Worm (Caenorhabditis elegans) whole organism, L2 larva: ENCODE measurements around the gene klp-17.
A peak's percentile ranks its signal among the peaks of the same experiment; 100 is the strongest.

Experiments
- blmp-1 ChIP-seq: sonication (generic microtip); optimal IDR thresholded peaks from 2 replicates; lab custom pipeline; 2017; ENCODE audit warnings: missing genetic modification characterization, mild to moderate bottlenecking, missing compliant biosample characterization, antibody characterized with exemption, moderate library complexity; ENCODE audit not compliant: insufficient read depth
- fos-1 ChIP-seq: fragments of 150-350 bp; optimal IDR thresholded peaks from 2 replicates; lab custom pipeline; 2014; ENCODE audit warnings: missing biosample characterization, missing genetic modification characterization
- lin-13 ChIP-seq: fragments of 150-350 bp; optimal IDR thresholded peaks from 2 replicates; lab custom pipeline; 2014; ENCODE audit warnings: missing biosample characterization, missing genetic modification reagents, missing genetic modification characterization
- lin-39 ChIP-seq: fragments of 150-350 bp; optimal IDR thresholded peaks from 2 replicates; lab custom pipeline; 2014; ENCODE audit warnings: missing biosample characterization, missing genetic modification reagents, missing genetic modification characterization
- lsy-2 ChIP-seq, 2 experiments: fragments of 150-350 bp in 1 of 2; sonication (generic microtip) in 1 of 2; optimal IDR thresholded peaks; 2 replicates each; lab custom pipeline; 2014 to 2017; ENCODE audit warnings: missing biosample characterization in 2 of 2, missing genetic modification characterization in 2 of 2
- nhr-12 ChIP-seq: fragments of 150-350 bp; optimal IDR thresholded peaks from 2 replicates; lab custom pipeline; 2014; ENCODE audit warnings: missing biosample characterization, missing genetic modification characterization
- nhr-23 ChIP-seq: fragments of 150-350 bp; optimal IDR thresholded peaks from 2 replicates; lab custom pipeline; 2014; ENCODE audit warnings: missing biosample characterization, missing genetic modification reagents, missing genetic modification characterization
- nhr-237 ChIP-seq: fragments of 150-350 bp; optimal IDR thresholded peaks from 2 replicates; lab custom pipeline; 2014; ENCODE audit warnings: missing biosample characterization, missing genetic modification characterization
- nhr-6 ChIP-seq: fragments of 150-350 bp; optimal IDR thresholded peaks from 2 replicates; lab custom pipeline; 2014; ENCODE audit warnings: missing biosample characterization, missing genetic modification characterization
- nhr-77 ChIP-seq: fragments of 150-350 bp; optimal IDR thresholded peaks from 2 replicates; lab custom pipeline; 2014; ENCODE audit warnings: missing biosample characterization, missing genetic modification characterization
- skn-1 ChIP-seq: sonication (generic microtip); optimal IDR thresholded peaks from 2 replicates; lab custom pipeline; 2017; ENCODE audit warnings: missing biosample characterization, missing genetic modification characterization
- snpc-4 ChIP-seq: fragments of 150-350 bp; optimal IDR thresholded peaks from 2 replicates; lab custom pipeline; 2014; ENCODE audit warnings: missing biosample characterization, missing genetic modification characterization

ce11 chrII:11492843-11493242 lies 25.4 kb upstream of the klp-17 start, which contains the start of gene hacl-1:
- TF ChIP-seq lsy-2 (tag; optimal IDR thresholded peaks at IDR 0.05; lab: Kevin White, UChicago) (peak; percentile 0 to 38), nhr-237 (tag; lab: Kevin White, UChicago) (no peak), lin-39 (tag; lab: Kevin White, UChicago) (no peak), nhr-12 (tag; lab: Kevin White, UChicago) (no peak), fos-1 (tag; lab: Kevin White, UChicago) (peak; percentile 35), nhr-23 (tag; lab: Kevin White, UChicago) (no peak), skn-1 (tag; lab: Kevin White, UChicago) (no peak), lin-13 (no peak), nhr-77 (tag; lab: Kevin White, UChicago) (no peak), snpc-4 (tag; lab: Kevin White, UChicago) (no peak), blmp-1 (no peak), nhr-6 (tag; lab: Kevin White, UChicago) (no peak)
